Worm (Caenorhabditis elegans) whole organism, young adult: ENCODE measurements around the gene tag-180.
A peak's percentile ranks its signal among the peaks of the same experiment; 100 is the strongest.

Experiments used
- B0261.1 ChIP-seq: sonication (generic microtip); optimal IDR thresholded peaks from 2 replicates; lab custom pipeline; 2016; ENCODE audit warnings: mild to moderate bottlenecking, missing genetic modification characterization, moderate library complexity, missing compliant biosample characterization
- C17E4.6 ChIP-seq: fragments of 200-800 bp; sonication (Bioruptor generic); IDR thresholded peaks from 2 replicates; pipeline ENCODE4 v1.3.6; 2022; ENCODE audit warnings: missing genetic modification reagents, missing genetic modification characterization, missing compliant biosample characterization
- F33H1.4 ChIP-seq: fragments of 200-800 bp; sonication (Bioruptor generic); IDR thresholded peaks from 2 replicates; pipeline ENCODE4 v1.3.6; 2022; ENCODE audit warnings: missing genetic modification reagents, missing genetic modification characterization, missing compliant biosample characterization
- F49E8.2 ChIP-seq: sonication (generic microtip); optimal IDR thresholded peaks from 3 replicates; lab custom pipeline; 2017; ENCODE audit warnings: missing genetic modification characterization, mild to moderate bottlenecking, missing compliant biosample characterization, antibody characterized with exemption, moderate library complexity; ENCODE audit not compliant: insufficient read depth
- K11D2.4 ChIP-seq: fragments of 200-800 bp; sonication (Bioruptor generic); IDR thresholded peaks from 2 replicates; pipeline ENCODE4 v1.3.6; 2022; ENCODE audit warnings: missing genetic modification reagents, missing genetic modification characterization, missing compliant biosample characterization
- Y53F4B.3 ChIP-seq: fragments of 200-800 bp; sonication (Bioruptor generic); IDR thresholded peaks from 2 replicates; pipeline ENCODE4 v1.3.6; 2022; ENCODE audit warnings: missing genetic modification reagents, missing genetic modification characterization, missing compliant biosample characterization
- Y79H2A.3 ChIP-seq: fragments of 200-800 bp; sonication (Bioruptor generic); conservative IDR thresholded peaks from 2 replicates; pipeline ENCODE4 v1.3.6; 2022; ENCODE audit warnings: missing genetic modification reagents, missing genetic modification characterization, missing compliant biosample characterization
- ZK185.1 ChIP-seq: sonication (generic microtip); optimal IDR thresholded peaks from 2 replicates; lab custom pipeline; 2016; ENCODE audit warnings: mild to moderate bottlenecking, missing genetic modification characterization, missing compliant biosample characterization; ENCODE audit not compliant: poor library complexity, severe bottlenecking
- atf-7 ChIP-seq: sonication (generic microtip); optimal IDR thresholded peaks from 2 replicates; lab custom pipeline; 2017; ENCODE audit warnings: mild to moderate bottlenecking, missing genetic modification characterization, missing compliant biosample characterization
- bed-1 ChIP-seq: fragments of 200-800 bp; sonication (Bioruptor generic); IDR thresholded peaks from 2 replicates; pipeline ENCODE4 v1.3.6; 2022; ENCODE audit warnings: missing genetic modification reagents, missing genetic modification characterization, missing compliant biosample characterization
- ccch-3 ChIP-seq: fragments of 200-800 bp; sonication (Bioruptor generic); optimal IDR thresholded peaks from 2 replicates; lab custom pipeline; 2018; ENCODE audit warnings: mild to moderate bottlenecking, missing genetic modification characterization, missing compliant biosample characterization
- ceh-91 ChIP-seq: fragments of 200-800 bp; sonication (Bioruptor generic); IDR thresholded peaks from 2 replicates; pipeline ENCODE4 v1.3.6; 2022; ENCODE audit warnings: missing genetic modification reagents, missing genetic modification characterization, missing compliant biosample characterization
- die-1 ChIP-seq: sonication (generic microtip); optimal IDR thresholded peaks from 2 replicates; lab custom pipeline; 2016; ENCODE audit warnings: missing genotype, mild to moderate bottlenecking, missing genetic modification characterization, missing compliant biosample characterization
- dox-1 ChIP-seq: fragments of 200-800 bp; sonication (Bioruptor generic); IDR thresholded peaks from 2 replicates; pipeline ENCODE4 v1.3.6; 2022; ENCODE audit warnings: missing genetic modification reagents, missing genetic modification characterization, missing compliant biosample characterization
- dpff-1 ChIP-seq: sonication (generic microtip); optimal IDR thresholded peaks from 2 replicates; lab custom pipeline; 2017; ENCODE audit warnings: mild to moderate bottlenecking, missing genetic modification characterization, missing compliant biosample characterization
- efl-1 ChIP-seq: fragments of 150-350 bp; optimal IDR thresholded peaks from 2 replicates; lab custom pipeline; 2014; ENCODE audit warnings: missing biosample characterization, missing genetic modification reagents, missing genetic modification characterization
- egl-18 ChIP-seq: fragments of 200-800 bp; sonication (Bioruptor generic); IDR thresholded peaks from 2 replicates; pipeline ENCODE4 v1.3.6; 2022; ENCODE audit warnings: missing genetic modification reagents, missing genetic modification characterization, missing compliant biosample characterization
- egrh-3 ChIP-seq: fragments of 200-800 bp; sonication (Bioruptor generic); IDR thresholded peaks from 2 replicates; pipeline ENCODE4 v1.3.6; 2022; ENCODE audit warnings: missing genetic modification reagents, missing genetic modification characterization, missing compliant biosample characterization
- fkh-3 ChIP-seq: sonication (generic microtip); optimal IDR thresholded peaks from 2 replicates; lab custom pipeline; 2016; ENCODE audit warnings: mild to moderate bottlenecking, missing genetic modification characterization, missing compliant biosample characterization
- hlh-12 ChIP-seq: sonication (generic microtip); optimal IDR thresholded peaks from 2 replicates; lab custom pipeline; 2016; ENCODE audit warnings: missing genetic modification characterization, missing compliant biosample characterization
- hsf-1 ChIP-seq: fragments of 200-800 bp; sonication (Bioruptor generic); IDR thresholded peaks from 2 replicates; pipeline ENCODE4 v1.3.6; 2022; ENCODE audit warnings: missing genetic modification reagents, missing genetic modification characterization, missing compliant biosample characterization
- lin-26 ChIP-seq: fragments of 200-800 bp; sonication (Bioruptor generic); IDR thresholded peaks from 2 replicates; pipeline ENCODE4 v1.3.6; 2022; ENCODE audit warnings: missing genetic modification reagents, missing genetic modification characterization, missing compliant biosample characterization
- lsl-1 ChIP-seq: fragments of 200-800 bp; sonication (Bioruptor generic); optimal IDR thresholded peaks from 2 replicates; lab custom pipeline; 2018; ENCODE audit warnings: mild to moderate bottlenecking, missing genetic modification characterization, moderate library complexity, missing compliant biosample characterization
- madf-3 ChIP-seq: fragments of 200-800 bp; sonication (Bioruptor generic); IDR thresholded peaks from 2 replicates; pipeline ENCODE4 v1.3.6; 2022; ENCODE audit warnings: missing genetic modification reagents, missing genetic modification characterization, missing compliant biosample characterization
- mes-4 ChIP-seq: sonication (generic microtip); optimal IDR thresholded peaks from 2 replicates; lab custom pipeline; 2016; ENCODE audit warnings: missing genotype, missing genetic modification characterization, missing compliant biosample characterization
- nhr-120 ChIP-seq: fragments of 200-800 bp; sonication (Bioruptor generic); IDR thresholded peaks from 2 replicates; pipeline ENCODE4 v1.3.6; 2022; ENCODE audit warnings: missing genetic modification characterization, missing compliant biosample characterization
- sea-2 ChIP-seq: fragments of 200-800 bp; sonication (Bioruptor generic); IDR thresholded peaks from 2 replicates; pipeline ENCODE4 v1.3.6; 2022; ENCODE audit warnings: missing genetic modification characterization, missing compliant biosample characterization
- snpc-1.1 ChIP-seq: sonication (generic microtip); optimal IDR thresholded peaks from 2 replicates; lab custom pipeline; 2017; ENCODE audit warnings: missing genetic modification characterization, mild to moderate bottlenecking, missing compliant biosample characterization, antibody characterized with exemption, moderate library complexity, missing genotype, missing genetic modification reagents; ENCODE audit not compliant: insufficient read depth
- snpc-3.4 ChIP-seq: sonication (generic microtip); optimal IDR thresholded peaks from 2 replicates; lab custom pipeline; 2017; ENCODE audit warnings: missing genetic modification characterization, mild to moderate bottlenecking, missing compliant biosample characterization, antibody characterized with exemption, moderate library complexity, missing genotype, missing genetic modification reagents
- somi-1 ChIP-seq: fragments of 200-800 bp; sonication (Bioruptor generic); optimal IDR thresholded peaks from 2 replicates; lab custom pipeline; 2018; ENCODE audit warnings: mild to moderate bottlenecking, missing genetic modification characterization, missing compliant biosample characterization
- unc-130 ChIP-seq: sonication (generic microtip); optimal IDR thresholded peaks from 2 replicates; lab custom pipeline; 2016; ENCODE audit warnings: missing genetic modification reagents, missing genetic modification characterization, missing compliant biosample characterization
- zfh-2 ChIP-seq: fragments of 200-800 bp; sonication (Bioruptor generic); conservative IDR thresholded peaks from 2 replicates; pipeline ENCODE4 v1.3.6; 2022; ENCODE audit warnings: missing genetic modification reagents, missing genetic modification characterization, missing compliant biosample characterization
- ztf-22 ChIP-seq: fragments of 200-800 bp; sonication (Bioruptor generic); optimal IDR thresholded peaks from 2 replicates; lab custom pipeline; 2018; ENCODE audit warnings: mild to moderate bottlenecking, missing genetic modification characterization, moderate library complexity, missing compliant biosample characterization
- ztf-25 ChIP-seq: fragments of 200-800 bp; sonication (Bioruptor generic); IDR thresholded peaks from 2 replicates; pipeline ENCODE4 v1.3.6; 2022; ENCODE audit warnings: missing genetic modification reagents, missing genetic modification characterization, missing compliant biosample characterization

The tag-180 gene

DNA sequence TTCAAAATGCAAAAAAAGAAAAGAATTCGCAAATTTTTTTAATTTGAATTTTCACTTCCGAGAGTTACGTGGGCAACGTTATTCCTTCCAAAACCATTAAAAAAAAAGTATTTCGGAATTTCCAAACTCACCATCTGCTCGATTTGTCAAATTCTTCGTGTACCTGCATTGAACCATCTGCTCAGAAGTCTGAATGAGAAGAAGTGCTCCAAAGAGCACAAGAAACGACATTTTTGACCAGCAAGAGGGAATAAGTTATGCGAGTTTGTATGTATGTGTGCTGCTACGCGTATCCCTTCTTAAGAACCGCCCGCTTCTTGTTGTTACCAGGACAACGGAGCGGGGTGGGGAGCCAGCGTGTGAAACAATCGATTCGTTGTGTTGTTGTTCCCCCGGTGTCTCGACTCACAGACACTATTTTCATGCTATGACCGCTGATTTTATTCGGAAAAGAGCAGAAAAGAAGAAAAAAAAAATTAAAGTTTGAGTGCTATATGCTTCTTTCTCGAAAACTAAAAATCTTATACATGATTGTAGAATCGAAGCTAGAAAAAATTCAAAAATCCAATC lies 14.2 kb upstream of the tag-180 start, which contains the start of gene lgc-20:
Gene lgc-20, minus strand, starts transcription at position 311 of the 570 bp plus-strand sequence.
- TF ChIP-seq ztf-25 (GFP tag; lab: Robert Waterston, UW) (no peak), madf-3 (GFP tag; lab: Robert Waterston, UW) (0 out of 2 replicates have a peak, but pooled peaks have one; percentile 18), fkh-3 (no peak), F49E8.2 (tag; lab: Kevin White, UChicago) (no peak), hsf-1 (GFP tag; lab: Robert Waterston, UW) (peak; percentile 58; the same call in 1 of the 2 replicates), lin-26 (GFP tag; lab: Robert Waterston, UW) (peak; percentile 59; the same call in 1 of the 2 replicates), efl-1 (GFP tag; lab: Kevin White, UChicago) (no peak), dox-1 (GFP tag; lab: Robert Waterston, UW) (no peak), mes-4 (no peak), nhr-120 (GFP tag; lab: Robert Waterston, UW) (no peak), ceh-91 (GFP tag; lab: Robert Waterston, UW) (0 out of 2 replicates have a peak, but pooled peaks have one; percentile 4)
- TF ChIP-seq, all 124 proteins: peak for 4

DNA sequence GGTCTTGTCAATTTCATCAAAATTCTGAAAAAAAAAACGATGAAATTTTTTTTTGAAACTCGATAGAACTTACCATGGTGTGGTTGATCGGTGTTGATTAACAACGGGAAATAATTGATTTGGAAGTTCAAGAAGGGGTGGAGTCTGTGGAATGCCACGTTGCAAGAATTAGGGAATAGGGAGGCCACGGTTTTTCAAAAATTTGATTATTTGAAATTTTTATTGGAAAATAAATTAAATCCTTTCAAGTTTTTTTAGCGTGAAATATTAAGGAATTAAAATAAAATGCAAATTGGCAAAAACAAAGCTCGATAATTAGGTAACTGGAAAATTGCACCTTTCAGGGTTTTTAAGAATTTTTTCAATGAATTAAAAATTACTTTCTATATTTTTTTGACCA lies 10.3 kb upstream of the tag-180 start, which contains the start of gene rmd-3:
Gene rmd-3, minus strand, starts transcription at position 101 of the 400 bp plus-strand sequence.
- TF ChIP-seq ztf-22: no peak
- no peak for TF ChIP-seq somi-1 (GFP tag; lab: Kevin White, UChicago)
- no peak for TF ChIP-seq lsl-1 (GFP tag; lab: Kevin White, UChicago)
- TF ChIP-seq mes-4: no peak
- no peak for TF ChIP-seq egl-18 (GFP tag; lab: Robert Waterston, UW)
- no peak for TF ChIP-seq Y53F4B.3 (GFP tag; lab: Robert Waterston, UW)
- no peak for TF ChIP-seq B0261.1 (tag; lab: Kevin White, UChicago)
- no peak for TF ChIP-seq K11D2.4
- no peak for TF ChIP-seq hlh-12 (tag; lab: Kevin White, UChicago)
- no peak for TF ChIP-seq Y79H2A.3
- TF ChIP-seq sea-2: no peak

DNA sequence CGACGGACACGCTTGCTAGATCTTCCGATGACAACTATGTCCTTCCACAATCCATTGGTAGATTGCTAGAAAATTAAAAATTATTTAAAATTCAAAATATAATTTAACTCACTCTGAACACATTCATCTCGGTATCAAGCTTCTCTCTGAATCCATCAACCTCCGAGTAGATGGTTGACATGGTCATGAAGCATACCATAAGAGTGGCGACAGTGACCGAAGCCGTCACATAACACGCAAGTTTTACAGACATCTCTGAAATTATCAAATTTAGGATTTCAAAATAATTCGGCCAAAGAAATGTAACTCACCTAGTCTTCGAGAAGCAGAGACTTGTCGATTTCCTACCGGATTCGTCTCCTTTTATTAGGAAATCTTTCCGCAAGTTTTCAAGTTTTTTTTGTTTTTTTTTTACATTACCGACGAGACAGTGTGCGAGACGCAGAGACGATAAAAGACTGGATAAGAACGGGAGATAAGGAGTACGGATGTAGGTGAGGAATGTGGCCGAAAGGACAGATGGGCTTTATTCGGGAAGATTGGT lies 8.3 kb upstream of the tag-180 start, which contains the start of gene sqt-1:
Gene sqt-1, minus strand, starts transcription at position 341 of the 544 bp plus-strand sequence.
- TF ChIP-seq efl-1 (GFP tag; lab: Kevin White, UChicago) (no peak), bed-1 (GFP tag; lab: Robert Waterston, UW) (no peak), ceh-91 (GFP tag; lab: Robert Waterston, UW) (no peak), unc-130 (no peak), ztf-22 (no peak), die-1 (no peak), ccch-3 (GFP tag; lab: Kevin White, UChicago) (no peak), C17E4.6 (GFP tag; lab: Robert Waterston, UW) (no peak)
- TF ChIP-seq, all 124 proteins: peak for 0

DNA sequence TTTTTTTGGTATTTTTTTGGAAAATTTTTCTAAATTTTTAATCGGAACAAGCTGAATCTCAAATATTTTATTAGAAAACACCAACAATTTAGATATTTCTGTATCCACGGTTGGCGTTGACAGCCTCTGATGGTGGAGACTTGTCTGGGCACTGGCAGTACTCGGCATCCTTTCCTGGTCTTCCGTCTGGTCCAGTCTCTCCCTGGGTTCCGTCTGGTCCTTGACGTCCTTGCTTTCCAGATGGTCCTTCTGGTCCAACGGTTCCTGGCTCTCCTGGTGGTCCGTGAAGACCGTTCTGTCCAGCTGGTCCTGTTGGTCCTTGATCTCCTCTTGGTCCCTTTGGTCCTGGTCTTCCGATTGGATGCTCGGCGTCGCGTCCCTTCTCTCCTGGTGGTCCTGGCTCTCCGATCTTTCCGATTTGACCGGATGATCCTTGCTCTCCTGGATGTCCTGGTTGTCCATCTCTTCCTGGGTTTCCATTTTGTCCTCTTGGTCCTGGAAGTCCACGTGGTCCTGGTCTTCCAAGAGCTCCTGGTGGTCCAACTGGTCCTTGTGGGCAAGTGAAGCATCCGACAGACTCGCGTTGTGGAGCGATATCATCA lies 7.5 kb upstream of the tag-180 start:
- peak; percentile 8; the same call in 1 of the 2 replicates for TF ChIP-seq egrh-3 (GFP tag; lab: Robert Waterston, UW)
- no peak for TF ChIP-seq sea-2
- TF ChIP-seq snpc-1.1 (tag; lab: Kevin White, UChicago): no peak
- no peak for TF ChIP-seq snpc-3.4
- TF ChIP-seq zfh-2 (GFP tag; lab: Robert Waterston, UW): peak; percentile 81
- TF ChIP-seq F33H1.4 (GFP tag; lab: Robert Waterston, UW): no peak
- no peak for TF ChIP-seq lsl-1 (GFP tag; lab: Kevin White, UChicago)
- no peak for TF ChIP-seq dox-1 (GFP tag; lab: Robert Waterston, UW)
- TF ChIP-seq dpff-1 (tag; lab: Kevin White, UChicago): no peak
- TF ChIP-seq bed-1 (GFP tag; lab: Robert Waterston, UW): 0 out of 2 replicates have a peak, but pooled peaks have one; percentile 20
- no peak for TF ChIP-seq atf-7 (tag; lab: Kevin White, UChicago)
- no peak for TF ChIP-seq ZK185.1 (tag; lab: Kevin White, UChicago)
